Worm (Caenorhabditis elegans) whole organism, mixed stage, embryonic: ENCODE data around the gene rhgf-1.

Source experiments
- blmp-1 ChIP-seq: fragments of 150-350 bp; optimal IDR thresholded peaks from 2 replicates; lab custom pipeline; 2014; ENCODE audit warnings: missing biosample characterization, missing genetic modification characterization
- elt-3 ChIP-seq: fragments of 150-350 bp; optimal IDR thresholded peaks from 2 replicates; lab custom pipeline; 2014; ENCODE audit warnings: missing biosample characterization, missing genetic modification characterization
- ham-2 ChIP-seq: fragments of 200-800 bp; sonication (Bioruptor generic); optimal IDR thresholded peaks from 2 replicates; lab custom pipeline; 2018; ENCODE audit warnings: mild to moderate bottlenecking, missing genetic modification characterization, missing compliant biosample characterization
- lsy-2 ChIP-seq: fragments of 150-350 bp; optimal IDR thresholded peaks from 2 replicates; lab custom pipeline; 2014; ENCODE audit warnings: missing biosample characterization, missing genetic modification characterization
- mls-2 ChIP-seq: sonication (generic microtip); optimal IDR thresholded peaks from 2 replicates; lab custom pipeline; 2016; ENCODE audit warnings: mild to moderate bottlenecking, missing genetic modification characterization, moderate library complexity, missing compliant biosample characterization
- nhr-12 ChIP-seq: fragments of 150-350 bp; optimal IDR thresholded peaks from 2 replicates; lab custom pipeline; 2014; ENCODE audit warnings: missing biosample characterization, missing genetic modification characterization

DNA sequence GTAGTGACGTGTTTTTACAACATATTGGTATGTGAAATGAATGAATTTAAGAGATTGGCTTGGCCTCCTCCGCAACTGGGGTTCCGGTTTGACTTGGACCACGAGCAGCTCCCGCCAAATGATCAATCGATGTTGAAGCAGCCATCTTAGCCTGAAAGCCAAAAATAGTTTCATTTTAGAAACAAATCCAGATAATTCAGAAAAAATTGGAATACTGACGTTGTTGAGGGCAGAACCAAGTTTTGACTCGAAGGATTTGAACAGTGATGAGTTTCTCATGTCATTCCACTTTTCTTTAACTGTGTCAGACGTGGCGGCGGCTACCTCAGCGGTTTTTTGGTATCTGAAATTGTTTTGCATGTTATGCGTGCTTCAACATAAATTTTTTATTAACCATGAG, 35.7 kb downstream of the rhgf-1 start:
- TF ChIP-seq ham-2 (GFP tag; lab: Kevin White, UChicago), result no peak
- TF ChIP-seq lsy-2 (tag; lab: Kevin White, UChicago), result no peak
- TF ChIP-seq nhr-12 (tag; lab: Kevin White, UChicago), result no peak
- TF ChIP-seq mls-2, result no peak
- no peak for TF ChIP-seq blmp-1 (tag; lab: Kevin White, UChicago)
- no peak for TF ChIP-seq elt-3
